Worm (Caenorhabditis elegans): Measurements from ENCODE around the gene parn-1.

The parn-1 gene

DNA sequence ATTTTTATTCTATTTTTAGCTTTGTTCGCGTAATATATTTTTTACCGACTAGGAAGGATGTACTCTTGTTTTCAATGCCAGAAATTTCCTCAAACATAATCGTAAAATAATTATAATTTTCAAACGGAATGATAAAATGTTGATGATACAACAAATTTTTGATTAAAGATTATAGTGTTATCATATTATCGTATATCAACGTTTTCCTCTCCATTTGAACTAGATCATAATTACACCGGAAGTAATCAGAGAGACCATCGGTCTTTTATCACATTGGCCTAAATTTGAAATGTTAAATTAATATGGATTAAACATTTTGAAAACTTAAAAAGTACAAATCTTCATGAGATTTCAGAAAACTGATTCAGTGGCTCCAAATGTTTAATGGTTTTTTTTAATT, 37.7 kb upstream of the parn-1 start:
- no peak for TF ChIP-seq unc-39 (tag; optimal IDR thresholded peaks at IDR 0.05)
- TF ChIP-seq blmp-1 (tag; optimal IDR thresholded peaks at IDR 0.05), result no peak
- TF ChIP-seq tbx-8 (GFP tag; optimal IDR thresholded peaks at IDR 0.05), result no peak
- TF ChIP-seq bed-3 (GFP tag; optimal IDR thresholded peaks at IDR 0.05), result no peak
- TF ChIP-seq pha-4 (tag; optimal IDR thresholded peaks at IDR 0.05), result no peak
- no peak for TF ChIP-seq ceh-43 (GFP tag; optimal IDR thresholded peaks at IDR 0.05)
- no peak for TF ChIP-seq sptf-1 (tag; optimal IDR thresholded peaks at IDR 0.05)
- no peak for TF ChIP-seq nhr-237 (tag; optimal IDR thresholded peaks at IDR 0.05)
- no peak for TF ChIP-seq ztf-11 (tag; optimal IDR thresholded peaks at IDR 0.05)
- TF ChIP-seq nhr-28 (tag; optimal IDR thresholded peaks at IDR 0.05), result no peak
- TF ChIP-seq mls-2 (tag; optimal IDR thresholded peaks at IDR 0.05), result no peak
- TF ChIP-seq nhr-12 (tag; optimal IDR thresholded peaks at IDR 0.05), result no peak

DNA sequence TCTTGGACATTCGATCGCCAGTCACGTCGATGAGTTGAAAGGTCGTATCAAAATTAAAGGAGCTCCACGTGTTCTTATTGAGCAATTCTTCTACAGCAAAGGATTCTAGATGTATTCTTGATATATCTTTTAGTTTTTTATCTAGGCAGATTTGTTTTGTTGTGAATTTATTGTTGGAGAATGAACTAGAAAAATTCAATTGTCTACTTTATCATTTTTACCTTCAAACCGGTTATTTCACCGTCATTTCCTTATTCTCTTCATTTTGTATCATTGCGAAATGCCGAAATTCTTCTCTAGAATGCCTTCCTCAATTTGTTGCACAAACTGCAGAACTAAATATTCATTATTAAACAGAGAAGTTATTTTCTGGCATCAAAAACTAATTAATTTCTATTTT, 34.2 kb upstream of the parn-1 start, which contains the start of gene R11D1.10:
Gene R11D1.10 (plus strand): TSS at position 301 of the 400 bp plus-strand sequence.
- TF ChIP-seq unc-62 (GFP tag; optimal IDR thresholded peaks at IDR 0.05) (no peak), unc-39 (tag; optimal IDR thresholded peaks at IDR 0.05) (no peak), sem-2 (GFP tag; optimal IDR thresholded peaks at IDR 0.05) (no peak), pha-4 (tag; optimal IDR thresholded peaks at IDR 0.05) (no peak), sptf-1 (tag; optimal IDR thresholded peaks at IDR 0.05) (no peak), lin-32 (GFP tag; optimal IDR thresholded peaks at IDR 0.05) (no peak), nhr-237 (tag; optimal IDR thresholded peaks at IDR 0.05) (no peak), hlh-1 (tag; optimal IDR thresholded peaks at IDR 0.05) (no peak), nhr-2 (tag; optimal IDR thresholded peaks at IDR 0.05) (no peak), ztf-11 (tag; optimal IDR thresholded peaks at IDR 0.05) (no peak), lin-13 (tag; optimal IDR thresholded peaks at IDR 0.05) (no peak), snpc-4 (tag; optimal IDR thresholded peaks at IDR 0.05) (no peak), lsy-2 (tag; optimal IDR thresholded peaks at IDR 0.05) (no peak), drap-1 (GFP tag; optimal IDR thresholded peaks at IDR 0.05) (no peak), mab-5 (tag; optimal IDR thresholded peaks at IDR 0.05) (no peak), flh-1 (GFP tag; optimal IDR thresholded peaks at IDR 0.05) (no peak), nhr-12 (tag; optimal IDR thresholded peaks at IDR 0.05) (no peak), mls-2 (tag; optimal IDR thresholded peaks at IDR 0.05) (no peak)

DNA sequence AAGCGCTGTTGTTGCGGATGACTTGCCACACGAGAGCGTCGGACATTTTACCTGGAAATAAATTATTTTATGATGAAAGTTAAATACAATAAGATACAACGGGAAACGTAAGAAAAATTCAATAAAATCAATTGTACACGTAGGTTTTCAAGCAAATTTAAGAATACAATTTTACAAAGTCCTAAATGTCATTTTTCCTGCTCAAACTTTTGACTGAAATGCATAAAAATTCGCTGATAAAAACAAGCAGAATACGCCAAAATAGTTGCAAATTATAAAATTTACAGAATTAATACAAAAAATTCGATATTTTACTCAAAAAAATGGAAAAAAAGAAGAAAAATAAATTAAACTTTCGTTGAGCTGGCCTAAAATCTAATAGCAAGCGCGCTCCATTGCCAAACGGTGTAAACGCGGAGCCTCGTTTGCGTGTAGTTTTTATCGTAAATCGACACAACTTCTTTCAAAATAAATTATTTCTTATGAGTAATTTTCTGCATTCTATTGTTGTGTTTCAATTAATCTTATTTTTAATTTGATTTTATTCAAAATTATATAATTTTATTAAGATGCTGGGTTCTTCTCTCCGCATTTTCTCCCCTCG, 33.1 kb upstream of the parn-1 start, which contains the start of the genes rpl-28 and mrpl-49:
Gene rpl-28 (minus strand): TSS at position 51 of the 604 bp plus-strand sequence.
Gene mrpl-49 (plus strand): TSS at position 570 of the 604 bp plus-strand sequence.
- TF ChIP-seq lsy-2 (tag; optimal IDR thresholded peaks at IDR 0.05), result peak; percentile 87
- TF ChIP-seq tbx-8 (GFP tag; optimal IDR thresholded peaks at IDR 0.05), result no peak
- TF ChIP-seq nhr-76 (tag; optimal IDR thresholded peaks at IDR 0.05), result no peak
- peak; percentile 16 for TF ChIP-seq unc-62 (GFP tag; optimal IDR thresholded peaks at IDR 0.05)
- TF ChIP-seq ham-2 (GFP tag; optimal IDR thresholded peaks at IDR 0.05), result no peak
- no peak for TF ChIP-seq ztf-11 (tag; optimal IDR thresholded peaks at IDR 0.05)
- TF ChIP-seq unc-120 (tag; optimal IDR thresholded peaks at IDR 0.05; ENCODE audit: poor library complexity, severe bottlenecking), result no peak
- TF ChIP-seq zip-8 (tag; optimal IDR thresholded peaks at IDR 0.05), result no peak
- no peak for TF ChIP-seq blmp-1 (tag; optimal IDR thresholded peaks at IDR 0.05)
- TF ChIP-seq sptf-1 (tag; optimal IDR thresholded peaks at IDR 0.05), result no peak
- no peak for TF ChIP-seq elt-3 (tag; optimal IDR thresholded peaks at IDR 0.05)
- no peak for TF ChIP-seq snpc-4 (tag; optimal IDR thresholded peaks at IDR 0.05)
- peak; percentile 89 for TF ChIP-seq nhr-237 (tag; optimal IDR thresholded peaks at IDR 0.05)
- TF ChIP-seq lin-32 (GFP tag; optimal IDR thresholded peaks at IDR 0.05), result no peak
- TF ChIP-seq ces-1 (GFP tag; optimal IDR thresholded peaks at IDR 0.05), result peak; percentile 81
- TF ChIP-seq mab-5 (tag; optimal IDR thresholded peaks at IDR 0.05), result peak; percentile 34
- no peak for TF ChIP-seq flh-1 (GFP tag; optimal IDR thresholded peaks at IDR 0.05)
- peak; percentile 77 for TF ChIP-seq mep-1 (tag; optimal IDR thresholded peaks at IDR 0.05)
- TF ChIP-seq mls-2 (tag; optimal IDR thresholded peaks at IDR 0.05), result no peak
- TF ChIP-seq nhr-28 (tag; optimal IDR thresholded peaks at IDR 0.05), result no peak
- TF ChIP-seq pha-4 (tag; optimal IDR thresholded peaks at IDR 0.05), result peak; percentile 77
- TF ChIP-seq ceh-43 (GFP tag; optimal IDR thresholded peaks at IDR 0.05), result no peak
- no peak for TF ChIP-seq M03D4.4 (tag; optimal IDR thresholded peaks at IDR 0.05)
- peak; percentile 86 for TF ChIP-seq lin-13 (tag; optimal IDR thresholded peaks at IDR 0.05)
- peak; percentile 28 for TF ChIP-seq cnd-1 (tag; optimal IDR thresholded peaks at IDR 0.05)
- TF ChIP-seq nhr-2 (tag; optimal IDR thresholded peaks at IDR 0.05), result peak; percentile 53
- no peak for TF ChIP-seq elt-1 (tag; optimal IDR thresholded peaks at IDR 0.05; ENCODE audit: borderline replicate concordance, insufficient read depth)
- no peak for TF ChIP-seq ceh-83 (GFP tag; optimal IDR thresholded peaks at IDR 0.05)
- TF ChIP-seq hlh-1 (tag; optimal IDR thresholded peaks at IDR 0.05), result peak; percentile 53
- TF ChIP-seq ceh-39 (tag; optimal IDR thresholded peaks at IDR 0.05), result peak; percentile 75
- TF ChIP-seq unc-39 (tag; optimal IDR thresholded peaks at IDR 0.05), result no peak
- TF ChIP-seq sem-2 (GFP tag; optimal IDR thresholded peaks at IDR 0.05), result no peak
- no peak for TF ChIP-seq bed-3 (GFP tag; optimal IDR thresholded peaks at IDR 0.05)
- TF ChIP-seq nhr-12 (tag; optimal IDR thresholded peaks at IDR 0.05), result no peak
- TF ChIP-seq drap-1 (GFP tag; optimal IDR thresholded peaks at IDR 0.05), result no peak
